Worm (Caenorhabditis elegans): ENCODE measurements around the gene sec-5.

ce11 chrII:9152231-9152630 is 24.7 kb downstream of the sec-5 start, which contains the start of gene col-78:
- no peak for TF ChIP-seq T22C8.4 (GFP tag; IDR thresholded peaks at IDR 0.05)
- no peak for TF ChIP-seq cog-1 (tag; optimal IDR thresholded peaks at IDR 0.05)
- TF ChIP-seq ztf-29 (GFP tag; IDR thresholded peaks at IDR 0.05), result no peak
- no peak for TF ChIP-seq flt-1 (GFP tag; IDR thresholded peaks at IDR 0.05)
- no peak for TF ChIP-seq klf-2 (GFP tag; conservative IDR thresholded peaks at IDR 0.05)
- TF ChIP-seq ztf-23 (GFP tag; IDR thresholded peaks at IDR 0.05), result no peak
- TF ChIP-seq ref-1 (GFP tag; conservative IDR thresholded peaks at IDR 0.05), result no peak
- TF ChIP-seq tab-1 (GFP tag; IDR thresholded peaks at IDR 0.05), result no peak
- TF ChIP-seq med-1 (GFP tag; optimal IDR thresholded peaks at IDR 0.05; ENCODE audit: insufficient read depth), result no peak
